Worm (Caenorhabditis elegans) whole organism, L4/young adult: ENCODE results near the gene paqr-3.

Source experiments
- W03F9.2 ChIP-seq: fragments of 150-350 bp; optimal IDR thresholded peaks from 2 replicates; lab custom pipeline; 2014; ENCODE audit warnings: missing biosample characterization, missing genetic modification characterization
- dao-5 ChIP-seq: sonication (generic microtip); optimal IDR thresholded peaks from 2 replicates; lab custom pipeline; 2016; ENCODE audit warnings: missing genotype, missing genetic modification characterization, moderate library complexity, missing compliant biosample characterization
- him-1 ChIP-seq: sonication (generic microtip); optimal IDR thresholded peaks from 2 replicates; lab custom pipeline; 2016; ENCODE audit warnings: missing genotype, missing genetic modification reagents, missing genetic modification characterization, missing compliant biosample characterization

- TF ChIP-seq him-1 (tag; lab: Kevin White, UChicago), result no peak
- TF ChIP-seq dao-5, result no peak
- TF ChIP-seq W03F9.2 (tag; lab: Kevin White, UChicago), result no peak
These were observed 22.3 kb downstream of the paqr-3 start, which contains the start of gene ssu-2 for ce11 chrIV:14361189-14361588.
